Worm (Caenorhabditis elegans): Measurements from ENCODE around the gene F53G2.2.

F53G2.2 gene

ce11 chrII:2481621-2482020, at the start of gene F53G2.2:
Gene F53G2.2, plus strand, starts transcription at chrII:2481921.
- no peak for TF ChIP-seq tbx-11 (GFP tag; IDR thresholded peaks at IDR 0.05)
- TF ChIP-seq pes-1 (GFP tag; IDR thresholded peaks at IDR 0.05), result no peak
- TF ChIP-seq hmg-4 (GFP tag; optimal IDR thresholded peaks at IDR 0.05), result no peak
- no peak for TF ChIP-seq ceh-13 (GFP tag; optimal IDR thresholded peaks at IDR 0.05)
- no peak for TF ChIP-seq ceh-36 (tag; optimal IDR thresholded peaks at IDR 0.05)
- no peak for TF ChIP-seq sea-1 (GFP tag; conservative IDR thresholded peaks at IDR 0.05)
- no peak for TF ChIP-seq ama-1 (optimal IDR thresholded peaks at IDR 0.05)
- TF ChIP-seq hmbx-1 (tag; optimal IDR thresholded peaks at IDR 0.05), result no peak
- TF ChIP-seq B0310.2 (tag; optimal IDR thresholded peaks at IDR 0.05), result no peak
- no peak for TF ChIP-seq hnd-1 (tag; optimal IDR thresholded peaks at IDR 0.05)
- no peak for TF ChIP-seq F13C5.2 (tag; optimal IDR thresholded peaks at IDR 0.05)
- TF ChIP-seq tra-4 (tag; optimal IDR thresholded peaks at IDR 0.05), result no peak
- no peak for TF ChIP-seq flt-1 (GFP tag; IDR thresholded peaks at IDR 0.05)
- no peak for TF ChIP-seq aly-1 (tag; optimal IDR thresholded peaks at IDR 0.05)
- TF ChIP-seq ets-7 (tag; optimal IDR thresholded peaks at IDR 0.05), result no peak
- TF ChIP-seq scrt-1 (GFP tag; IDR thresholded peaks at IDR 0.05), result no peak
- TF ChIP-seq tbx-37 (GFP tag; conservative IDR thresholded peaks at IDR 0.05), result no peak

- TF ChIP-seq B0310.2 (tag; optimal IDR thresholded peaks at IDR 0.05) (no peak), tbx-37 (GFP tag; conservative IDR thresholded peaks at IDR 0.05) (no peak), hnd-1 (tag; optimal IDR thresholded peaks at IDR 0.05) (no peak)
Observed at ce11 chrII:2431972-2432371, 49.7 kb upstream of the F53G2.2 start, which contains the start of gene ceh-86. Gene ceh-86, minus strand, starts transcription at chrII:2432072.

ce11 chrII:2435566-2435965, 46.2 kb upstream of the F53G2.2 start:
- TF ChIP-seq B0310.2 (tag; optimal IDR thresholded peaks at IDR 0.05), result no peak
- no peak for TF ChIP-seq ama-1 (optimal IDR thresholded peaks at IDR 0.05)
- TF ChIP-seq ceh-36 (tag; optimal IDR thresholded peaks at IDR 0.05), result no peak
- TF ChIP-seq ceh-13 (GFP tag; optimal IDR thresholded peaks at IDR 0.05), result no peak
- TF ChIP-seq scrt-1 (GFP tag; IDR thresholded peaks at IDR 0.05), result no peak
- no peak for TF ChIP-seq ets-7 (tag; optimal IDR thresholded peaks at IDR 0.05)
- no peak for TF ChIP-seq tbx-11 (GFP tag; IDR thresholded peaks at IDR 0.05)

- no peak for TF ChIP-seq ceh-36 (tag; optimal IDR thresholded peaks at IDR 0.05)
- TF ChIP-seq hmg-4 (GFP tag; optimal IDR thresholded peaks at IDR 0.05), result no peak
- TF ChIP-seq tbx-11 (GFP tag; IDR thresholded peaks at IDR 0.05), result no peak
- TF ChIP-seq scrt-1 (GFP tag; IDR thresholded peaks at IDR 0.05), result no peak
- TF ChIP-seq hmbx-1 (tag; optimal IDR thresholded peaks at IDR 0.05), result no peak
- TF ChIP-seq pes-1 (GFP tag; IDR thresholded peaks at IDR 0.05), result no peak
- no peak for TF ChIP-seq ama-1 (optimal IDR thresholded peaks at IDR 0.05)
- TF ChIP-seq ceh-13 (GFP tag; optimal IDR thresholded peaks at IDR 0.05), result no peak
- no peak for TF ChIP-seq flt-1 (GFP tag; IDR thresholded peaks at IDR 0.05)
- TF ChIP-seq aly-1 (tag; optimal IDR thresholded peaks at IDR 0.05), result no peak
- no peak for TF ChIP-seq hnd-1 (tag; optimal IDR thresholded peaks at IDR 0.05)
- TF ChIP-seq B0310.2 (tag; optimal IDR thresholded peaks at IDR 0.05), result no peak
- TF ChIP-seq F13C5.2 (tag; optimal IDR thresholded peaks at IDR 0.05), result no peak
Observed at ce11 chrII:2436757-2437156, 45.0 kb upstream of the F53G2.2 start.

- no peak for TF ChIP-seq scrt-1 (GFP tag; IDR thresholded peaks at IDR 0.05)
- no peak for TF ChIP-seq hmbx-1 (tag; optimal IDR thresholded peaks at IDR 0.05)
- no peak for TF ChIP-seq pes-1 (GFP tag; IDR thresholded peaks at IDR 0.05)
- TF ChIP-seq flt-1 (GFP tag; IDR thresholded peaks at IDR 0.05), result no peak
- TF ChIP-seq tbx-11 (GFP tag; IDR thresholded peaks at IDR 0.05), result no peak
- TF ChIP-seq tra-4 (tag; optimal IDR thresholded peaks at IDR 0.05), result no peak
- no peak for TF ChIP-seq sea-1 (GFP tag; conservative IDR thresholded peaks at IDR 0.05)
- TF ChIP-seq hnd-1 (tag; optimal IDR thresholded peaks at IDR 0.05), result no peak
- TF ChIP-seq tbx-37 (GFP tag; conservative IDR thresholded peaks at IDR 0.05), result no peak
- no peak for TF ChIP-seq hmg-4 (GFP tag; optimal IDR thresholded peaks at IDR 0.05)
Observed at ce11 chrII:2438180-2438579, 43.5 kb upstream of the F53G2.2 start.

- no peak for TF ChIP-seq scrt-1 (GFP tag; IDR thresholded peaks at IDR 0.05)
- TF ChIP-seq sea-1 (GFP tag; conservative IDR thresholded peaks at IDR 0.05), result no peak
- TF ChIP-seq ceh-13 (GFP tag; optimal IDR thresholded peaks at IDR 0.05), result no peak
- TF ChIP-seq hmbx-1 (tag; optimal IDR thresholded peaks at IDR 0.05), result no peak
- no peak for TF ChIP-seq tbx-37 (GFP tag; conservative IDR thresholded peaks at IDR 0.05)
- no peak for TF ChIP-seq ceh-36 (tag; optimal IDR thresholded peaks at IDR 0.05)
- no peak for TF ChIP-seq hnd-1 (tag; optimal IDR thresholded peaks at IDR 0.05)
- no peak for TF ChIP-seq aly-1 (tag; optimal IDR thresholded peaks at IDR 0.05)
- TF ChIP-seq F13C5.2 (tag; optimal IDR thresholded peaks at IDR 0.05), result no peak
- TF ChIP-seq tra-4 (tag; optimal IDR thresholded peaks at IDR 0.05), result no peak
- TF ChIP-seq hmg-4 (GFP tag; optimal IDR thresholded peaks at IDR 0.05), result no peak
- no peak for TF ChIP-seq ama-1 (optimal IDR thresholded peaks at IDR 0.05)
- TF ChIP-seq ets-7 (tag; optimal IDR thresholded peaks at IDR 0.05), result no peak
- no peak for TF ChIP-seq tbx-11 (GFP tag; IDR thresholded peaks at IDR 0.05)
Observed at ce11 chrII:2438944-2439343, 42.8 kb upstream of the F53G2.2 start.

- TF ChIP-seq B0310.2 (tag; optimal IDR thresholded peaks at IDR 0.05) (no peak), ceh-13 (GFP tag; optimal IDR thresholded peaks at IDR 0.05) (no peak), hnd-1 (tag; optimal IDR thresholded peaks at IDR 0.05) (no peak), ama-1 (optimal IDR thresholded peaks at IDR 0.05) (no peak), tra-4 (tag; optimal IDR thresholded peaks at IDR 0.05) (no peak), scrt-1 (GFP tag; IDR thresholded peaks at IDR 0.05) (no peak), aly-1 (tag; optimal IDR thresholded peaks at IDR 0.05) (no peak), sea-1 (GFP tag; conservative IDR thresholded peaks at IDR 0.05) (no peak), ets-7 (tag; optimal IDR thresholded peaks at IDR 0.05) (no peak), F13C5.2 (tag; optimal IDR thresholded peaks at IDR 0.05) (no peak), flt-1 (GFP tag; IDR thresholded peaks at IDR 0.05) (no peak), ceh-36 (tag; optimal IDR thresholded peaks at IDR 0.05) (no peak)
Observed at ce11 chrII:2440312-2440711, 41.4 kb upstream of the F53G2.2 start.

ce11 chrII:2442243-2442642, 39.5 kb upstream of the F53G2.2 start:
- TF ChIP-seq sea-1 (GFP tag; conservative IDR thresholded peaks at IDR 0.05) (no peak), hmbx-1 (tag; optimal IDR thresholded peaks at IDR 0.05) (no peak), ceh-13 (GFP tag; optimal IDR thresholded peaks at IDR 0.05) (no peak), tbx-11 (GFP tag; IDR thresholded peaks at IDR 0.05) (no peak), ets-7 (tag; optimal IDR thresholded peaks at IDR 0.05) (no peak), pes-1 (GFP tag; IDR thresholded peaks at IDR 0.05) (no peak), hnd-1 (tag; optimal IDR thresholded peaks at IDR 0.05) (no peak), B0310.2 (tag; optimal IDR thresholded peaks at IDR 0.05) (no peak), tbx-37 (GFP tag; conservative IDR thresholded peaks at IDR 0.05) (no peak), F13C5.2 (tag; optimal IDR thresholded peaks at IDR 0.05) (no peak)
